Worm (Caenorhabditis elegans) whole organism, mixed stage, embryonic: Measurements from ENCODE around the gene C50E10.2.

ENCODE experiments used
- lin-13 ChIP-seq: fragments of 150-350 bp; optimal IDR thresholded peaks from 2 replicates; lab custom pipeline; 2014; ENCODE audit warnings: missing biosample characterization, missing genetic modification characterization
- lsy-2 ChIP-seq: fragments of 150-350 bp; optimal IDR thresholded peaks from 2 replicates; lab custom pipeline; 2014; ENCODE audit warnings: missing biosample characterization, missing genetic modification characterization
- mep-1 ChIP-seq: fragments of 150-350 bp; optimal IDR thresholded peaks from 2 replicates; lab custom pipeline; 2017; ENCODE audit warnings: missing biosample characterization, missing genetic modification reagents, missing genetic modification characterization, inconsistent platforms
- nhr-28 ChIP-seq: fragments of 150-350 bp; optimal IDR thresholded peaks from 2 replicates; lab custom pipeline; 2014; ENCODE audit warnings: missing biosample characterization, missing genetic modification characterization
- snpc-4 ChIP-seq: fragments of 150-350 bp; optimal IDR thresholded peaks from 2 replicates; lab custom pipeline; 2014; ENCODE audit warnings: missing biosample characterization, missing genetic modification characterization
- sptf-1 ChIP-seq: sonication (generic microtip); optimal IDR thresholded peaks from 2 replicates; lab custom pipeline; 2017; ENCODE audit warnings: mild to moderate bottlenecking, missing genetic modification characterization, moderate library complexity, missing compliant biosample characterization
- unc-62 ChIP-seq: fragments of 150-350 bp; optimal IDR thresholded peaks from 2 replicates; lab custom pipeline; 2014; ENCODE audit warnings: missing biosample characterization, missing genetic modification reagents, missing genetic modification characterization

ce11 chrII:12266145-12266544 lies 43.4 kb downstream of the C50E10.2 start, which contains the start of gene tric-1B.1:
- TF ChIP-seq lsy-2 (tag; lab: Kevin White, UChicago): no peak
- TF ChIP-seq unc-62 (GFP tag; lab: Kevin White, UChicago): no peak
- no peak for TF ChIP-seq lin-13 (tag; lab: Kevin White, UChicago)
- TF ChIP-seq mep-1 (tag; lab: Kevin White, UChicago): no peak
- TF ChIP-seq snpc-4 (tag; lab: Kevin White, UChicago): no peak
- no peak for TF ChIP-seq sptf-1 (tag; lab: Kevin White, UChicago)
- no peak for TF ChIP-seq nhr-28
